Fruit fly (Drosophila melanogaster) whole organism, larva: ENCODE results near the gene CG34163.
"Not testable (repeated sequence)": the region's sequence is repeated elsewhere in the genome, so short reads cannot be mapped to it uniquely, and the experiment has no call there.

ENCODE experiments used
- noc ChIP-seq: fragments of 200-800 bp; sonication (Bioruptor generic); optimal IDR thresholded peaks from 3 replicates; lab custom pipeline; 2019; ENCODE audit warnings: missing biosample characterization, mild to moderate bottlenecking, missing genetic modification characterization, moderate library complexity

Gene CG34163

dm6 chr2L:11970343-11970742 is 17.7 kb upstream of the CG34163 start:
- TF ChIP-seq noc (tag; lab: Kevin White, UChicago), result no peak

dm6 chr2L:11970853-11971397 is 17.1 kb upstream of the CG34163 start:
- peak; percentile 63 for TF ChIP-seq noc (tag; lab: Kevin White, UChicago)

dm6 chr2L:11973145-11973738 is 14.8 kb upstream of the CG34163 start:
- no peak for TF ChIP-seq noc (tag; lab: Kevin White, UChicago)

dm6 chr2L:11976955-11977354 is 11.1 kb upstream of the CG34163 start:
- TF ChIP-seq noc (tag; lab: Kevin White, UChicago), result no peak

dm6 chr2L:11977721-11978120 is 10.3 kb upstream of the CG34163 start:
- no peak for TF ChIP-seq noc (tag; lab: Kevin White, UChicago)

- TF ChIP-seq noc (tag; lab: Kevin White, UChicago), result no peak
These were observed 8.0 kb upstream of the CG34163 start for dm6 chr2L:11980075-11980474.

dm6 chr2L:11981210-11981609 is 6.9 kb upstream of the CG34163 start, which contains the start of gene CG16965:
CG16965 (plus strand) TSS chr2L:11981591.
- no peak for TF ChIP-seq noc (tag; lab: Kevin White, UChicago)

dm6 chr2L:11989210-11989609 is 1.1 kb downstream of the CG34163 start:
- no peak for TF ChIP-seq noc (tag; lab: Kevin White, UChicago)

dm6 chr2L:11989729-11990128 is 1.7 kb downstream of the CG34163 start, which contains the start of the genes zuc and dgt2:
zuc (minus strand) TSS chr2L:11989882.
dgt2 (plus strand) TSS chr2L:11989936.
- no peak for TF ChIP-seq noc (tag; lab: Kevin White, UChicago)

dm6 chr2L:11990458-11991065 is 2.5 kb downstream of the CG34163 start, which contains the start of gene escl:
escl (plus strand) TSS chr2L:11990927.
- TF ChIP-seq noc (tag; lab: Kevin White, UChicago), result no peak

- not testable (repeated sequence) for TF ChIP-seq noc (tag; lab: Kevin White, UChicago)
These were observed 4.5 kb downstream of the CG34163 start, which contains the start of gene Ada1-2 for dm6 chr2L:11992602-11993001. Ada1-2 (plus strand) TSS chr2L:11992902.

- not testable (repeated sequence) for TF ChIP-seq noc (tag; lab: Kevin White, UChicago)
These were observed 7.3 kb downstream of the CG34163 start, which contains the start of the genes CG18789 and Qtzl for dm6 chr2L:11995332-11995790. CG18789 (minus strand) TSS chr2L:11995432. Qtzl (plus strand) TSS chr2L:11995740.

- not testable (repeated sequence) for TF ChIP-seq noc (tag; lab: Kevin White, UChicago)
These were observed 8.4 kb downstream of the CG34163 start, which contains the start of gene Ada1-1 for dm6 chr2L:11996509-11996908. Ada1-1 (plus strand) TSS chr2L:11996809.

- not testable (repeated sequence) for TF ChIP-seq noc (tag; lab: Kevin White, UChicago)
These were observed 11.2 kb downstream of the CG34163 start, which contains the start of the genes CG18787 and Nfs1 for dm6 chr2L:11999240-11999704. CG18787 (minus strand) TSS chr2L:11999340. Nfs1 (plus strand) TSS chr2L:11999654.

dm6 chr2L:12001132-12001531 is 13.1 kb downstream of the CG34163 start:
- no peak for TF ChIP-seq noc (tag; lab: Kevin White, UChicago)

- peak; percentile 36 for TF ChIP-seq noc (tag; lab: Kevin White, UChicago)
These were observed 14.0 kb downstream of the CG34163 start, which contains the start of gene Hacd1 for dm6 chr2L:12002051-12002450. Hacd1 (minus strand) TSS chr2L:12002266.
